Fruit fly (Drosophila melanogaster) whole organism, embryonic: ENCODE data around the gene CG10347.
A peak's percentile ranks its signal among the peaks of the same experiment; 100 is the strongest.

ENCODE experiments used
- Abd-B ChIP-seq: fragments of 200-800 bp; sonication (Bioruptor generic); optimal IDR thresholded peaks from 2 replicates; lab custom pipeline; 2018; ENCODE audit warnings: missing biosample characterization, mild to moderate bottlenecking, missing genetic modification characterization, moderate library complexity
- Atf3 ChIP-seq: fragments of 200-800 bp; sonication (Bioruptor generic); optimal IDR thresholded peaks from 3 replicates; lab custom pipeline; 2016; ENCODE audit warnings: missing biosample characterization, missing genetic modification characterization
- CG10366 ChIP-seq: fragments of 200-800 bp; sonication (Bioruptor generic); IDR thresholded peaks from 2 replicates; pipeline ENCODE4 v1.3.6; 2022; ENCODE audit warnings: missing biosample characterization, missing genetic modification characterization
- CG10654 ChIP-seq: fragments of 200-800 bp; sonication (Bioruptor generic); optimal IDR thresholded peaks from 2 replicates; lab custom pipeline; 2016; ENCODE audit warnings: missing biosample characterization, missing genetic modification characterization
- CG13624 ChIP-seq: fragments of 200-800 bp; sonication (Bioruptor generic); optimal IDR thresholded peaks from 2 replicates; lab custom pipeline; 2016; ENCODE audit warnings: missing biosample characterization, missing genetic modification characterization
- CG14050 ChIP-seq: fragments of 200-800 bp; sonication (Bioruptor generic); IDR thresholded peaks from 3 replicates; pipeline ENCODE4 v1.3.6; 2022; ENCODE audit warnings: missing biosample characterization, missing genetic modification characterization
- CG14860 ChIP-seq: fragments of 200-800 bp; sonication (Bioruptor generic); IDR thresholded peaks from 3 replicates; pipeline ENCODE4 v1.3.6; 2022; ENCODE audit warnings: missing biosample characterization, missing genetic modification characterization; ENCODE audit not compliant: partially characterized antibody
- CG1602 ChIP-seq: fragments of 200-800 bp; sonication (Bioruptor generic); optimal IDR thresholded peaks from 3 replicates; lab custom pipeline; 2016; ENCODE audit warnings: missing biosample characterization, missing genetic modification characterization
- CG16815 ChIP-seq: fragments of 200-800 bp; sonication (Bioruptor generic); optimal IDR thresholded peaks from 3 replicates; lab custom pipeline; 2017; ENCODE audit warnings: missing biosample characterization, mild to moderate bottlenecking, missing genetic modification characterization
- CG2116 ChIP-seq: fragments of 200-800 bp; sonication (Bioruptor generic); optimal IDR thresholded peaks from 3 replicates; lab custom pipeline; 2018; ENCODE audit warnings: missing biosample characterization, mild to moderate bottlenecking, missing genetic modification characterization
- CG2712 ChIP-seq: fragments of 200-800 bp; optimal IDR thresholded peaks from 3 replicates; lab custom pipeline; 2019; ENCODE audit warnings: missing biosample characterization, mild to moderate bottlenecking, missing genetic modification characterization, moderate library complexity
- CG34224 ChIP-seq: fragments of 200-800 bp; sonication (Bioruptor generic); IDR thresholded peaks from 3 replicates; pipeline ENCODE4 v1.3.6; 2022; ENCODE audit warnings: missing biosample characterization, missing genetic modification characterization; ENCODE audit not compliant: partially characterized antibody
- CG3995 ChIP-seq: fragments of 200-800 bp; sonication (Bioruptor generic); optimal IDR thresholded peaks from 3 replicates; lab custom pipeline; 2016; ENCODE audit warnings: missing biosample characterization, missing genetic modification characterization
- CG4360 ChIP-seq: fragments of 200-800 bp; sonication (Bioruptor generic); IDR thresholded peaks from 2 replicates; pipeline ENCODE4 v1.3.6; 2022; ENCODE audit warnings: missing biosample characterization, missing genetic modification characterization
- CG4617 ChIP-seq: fragments of 200-800 bp; sonication (Bioruptor generic); optimal IDR thresholded peaks from 3 replicates; lab custom pipeline; 2016; ENCODE audit warnings: missing biosample characterization, missing genetic modification characterization, borderline replicate concordance
- CG5180 ChIP-seq: fragments of 200-800 bp; sonication (Bioruptor generic); optimal IDR thresholded peaks from 3 replicates; lab custom pipeline; 2017; ENCODE audit warnings: missing biosample characterization, missing genetic modification characterization, mild to moderate bottlenecking, moderate library complexity, missing genetic modification reagents
- CG5245 ChIP-seq: fragments of 200-800 bp; sonication (Bioruptor generic); optimal IDR thresholded peaks from 3 replicates; lab custom pipeline; 2016; ENCODE audit warnings: missing biosample characterization, missing genetic modification characterization
- CG7357 ChIP-seq: fragments of 200-800 bp; sonication (Bioruptor generic); IDR thresholded peaks from 3 replicates; pipeline ENCODE4 v1.3.6; 2022; ENCODE audit warnings: missing biosample characterization, missing genetic modification characterization
- CG8944 ChIP-seq: fragments of 200-800 bp; sonication (Bioruptor generic); optimal IDR thresholded peaks from 3 replicates; lab custom pipeline; 2016; ENCODE audit warnings: missing biosample characterization, missing genetic modification characterization
- CG9932 ChIP-seq: fragments of 200-800 bp; sonication (Bioruptor generic); IDR thresholded peaks from 2 replicates; pipeline ENCODE4 v1.3.6; 2022; ENCODE audit warnings: missing biosample characterization, missing genetic modification characterization
- CHES-1-like ChIP-seq: fragments of 200-800 bp; sonication (Bioruptor generic); optimal IDR thresholded peaks from 2 replicates; lab custom pipeline; 2016; ENCODE audit warnings: missing biosample characterization, missing genetic modification characterization
- Dip3 ChIP-seq: fragments of 200-800 bp; sonication (Bioruptor generic); optimal IDR thresholded peaks from 3 replicates; lab custom pipeline; 2016; ENCODE audit warnings: missing biosample characterization, missing genetic modification characterization
- Dref ChIP-seq: fragments of 200-800 bp; sonication (Bioruptor generic); IDR thresholded peaks from 2 replicates; pipeline ENCODE4 v1.3.6; 2022; ENCODE audit warnings: missing biosample characterization, missing genetic modification characterization
- Eip74EF ChIP-seq, 2 experiments: fragments of 200-800 bp in 1 of 2; fragments of >200 bp in 1 of 2; sonication (Bioruptor generic) in 1 of 2; optimal IDR thresholded peaks; 2 replicates each; lab custom pipeline; 2017 to 2019; ENCODE audit warnings: missing biosample characterization in 2 of 2, missing genetic modification characterization in 2 of 2, mild to moderate bottlenecking in 1 of 2, moderate library complexity in 1 of 2
- Fer3 ChIP-seq: fragments of 200-800 bp; sonication (Bioruptor generic); optimal IDR thresholded peaks from 2 replicates; lab custom pipeline; 2018; ENCODE audit warnings: missing biosample characterization, mild to moderate bottlenecking, missing genetic modification characterization, moderate library complexity
- Gsc ChIP-seq: fragments of 200-800 bp; sonication (Bioruptor generic); IDR thresholded peaks from 2 replicates; pipeline ENCODE4 v1.3.6; 2022; ENCODE audit warnings: missing biosample characterization, missing genetic modification characterization
- Hmr ChIP-seq: fragments of 200-800 bp; sonication (Bioruptor generic); optimal IDR thresholded peaks from 3 replicates; lab custom pipeline; 2017; ENCODE audit warnings: mild to moderate bottlenecking, missing biosample characterization, missing genetic modification reagents, missing genetic modification characterization
- Hr3 ChIP-seq: fragments of 200-800 bp; sonication (Bioruptor generic); optimal IDR thresholded peaks from 3 replicates; lab custom pipeline; 2016; ENCODE audit warnings: missing biosample characterization, missing genetic modification characterization
- NC2α ChIP-seq: fragments of 200-800 bp; sonication (Bioruptor generic); optimal IDR thresholded peaks from 2 replicates; lab custom pipeline; 2016; ENCODE audit warnings: missing biosample characterization, missing genetic modification characterization
- NFAT ChIP-seq: fragments of 200-800 bp; sonication (Bioruptor generic); IDR thresholded peaks from 2 replicates; pipeline ENCODE4 v1.3.6; 2022; ENCODE audit warnings: missing biosample characterization, missing genetic modification characterization
- Nf-YC ChIP-seq: fragments of 200-800 bp; optimal IDR thresholded peaks from 3 replicates; lab custom pipeline; 2019; ENCODE audit warnings: missing biosample characterization, mild to moderate bottlenecking, missing genetic modification characterization, moderate library complexity
- Trl ChIP-seq, 3 experiments: fragments of >200 bp in 2 of 3; fragments of 200-800 bp in 1 of 3; sonication (Bioruptor generic) in 1 of 3; optimal IDR thresholded peaks; 2 replicates in 1 of 3; 3 replicates in 2 of 3; lab custom pipeline; 2016 to 2017; ENCODE audit warnings: missing biosample characterization in 1 of 3, missing genetic modification characterization in 1 of 3
- Xbp1 ChIP-seq: fragments of 200-800 bp; sonication (Bioruptor generic); optimal IDR thresholded peaks from 3 replicates; lab custom pipeline; 2016; ENCODE audit warnings: missing biosample characterization, mild to moderate bottlenecking, missing genetic modification characterization
- ato ChIP-seq: fragments of 200-800 bp; sonication (Bioruptor generic); IDR thresholded peaks from 2 replicates; pipeline ENCODE4 v1.3.6; 2022; ENCODE audit warnings: missing biosample characterization, missing genetic modification characterization; ENCODE audit not compliant: partially characterized antibody
- az2 ChIP-seq: fragments of 200-800 bp; sonication (Bioruptor generic); optimal IDR thresholded peaks from 3 replicates; lab custom pipeline; 2016; ENCODE audit warnings: missing biosample characterization, missing genetic modification characterization
- chinmo ChIP-seq: fragments of 200-800 bp; sonication (Bioruptor generic); IDR thresholded peaks from 4 replicates; pipeline ENCODE4 v1.3.6; 2022; ENCODE audit warnings: missing biosample characterization, missing genetic modification characterization; ENCODE audit not compliant: partially characterized antibody
- dan ChIP-seq: fragments of 200-800 bp; sonication (Bioruptor generic); IDR thresholded peaks from 2 replicates; pipeline ENCODE4 v1.3.6; 2022; ENCODE audit warnings: missing biosample characterization, missing genetic modification characterization
- dmrt11E ChIP-seq: fragments of 200-800 bp; sonication (Bioruptor generic); optimal IDR thresholded peaks from 3 replicates; lab custom pipeline; 2018; ENCODE audit warnings: missing biosample characterization, mild to moderate bottlenecking, missing genetic modification characterization, moderate library complexity
- ftz-f1 ChIP-seq: fragments of 200-800 bp; sonication (Bioruptor generic); optimal IDR thresholded peaks from 2 replicates; lab custom pipeline; 2016; ENCODE audit warnings: missing biosample characterization, missing genetic modification characterization
- gsb-n ChIP-seq: fragments of 200-800 bp; sonication (Bioruptor generic); optimal IDR thresholded peaks from 3 replicates; lab custom pipeline; 2018; ENCODE audit warnings: missing biosample characterization, mild to moderate bottlenecking, missing genetic modification characterization
- her ChIP-seq: fragments of 200-800 bp; sonication (Bioruptor generic); optimal IDR thresholded peaks from 2 replicates; lab custom pipeline; 2016; ENCODE audit warnings: missing biosample characterization, missing genetic modification characterization
- lbe ChIP-seq: fragments of 200-800 bp; sonication (Bioruptor generic); optimal IDR thresholded peaks from 2 replicates; lab custom pipeline; 2016; ENCODE audit warnings: missing biosample characterization, mild to moderate bottlenecking, missing genetic modification characterization
- mam ChIP-seq: fragments of 200-800 bp; sonication (Bioruptor generic); optimal IDR thresholded peaks from 3 replicates; lab custom pipeline; 2016; ENCODE audit warnings: missing biosample characterization, missing genetic modification characterization
- mld ChIP-seq: fragments of 200-800 bp; sonication (Bioruptor generic); IDR thresholded peaks from 3 replicates; pipeline ENCODE4 v1.3.6; 2022; ENCODE audit warnings: missing biosample characterization, missing genetic modification characterization; ENCODE audit not compliant: partially characterized antibody
- pita ChIP-seq: fragments of 200-800 bp; sonication (Bioruptor generic); optimal IDR thresholded peaks from 2 replicates; lab custom pipeline; 2017; ENCODE audit warnings: missing biosample characterization, mild to moderate bottlenecking, missing genetic modification characterization
- pzg ChIP-seq: fragments of 200-800 bp; sonication (Bioruptor generic); optimal IDR thresholded peaks from 3 replicates; lab custom pipeline; 2018; ENCODE audit warnings: missing biosample characterization, mild to moderate bottlenecking, missing genetic modification characterization, moderate library complexity
- ro ChIP-seq: fragments of 200-800 bp; sonication (Bioruptor generic); IDR thresholded peaks from 2 replicates; pipeline ENCODE4 v1.3.6; 2022; ENCODE audit warnings: missing biosample characterization, missing genetic modification characterization
- sd ChIP-seq: fragments of 200-800 bp; sonication (Bioruptor generic); optimal IDR thresholded peaks from 3 replicates; lab custom pipeline; 2018; ENCODE audit warnings: missing biosample characterization, mild to moderate bottlenecking, missing genetic modification characterization, moderate library complexity
- sqz ChIP-seq: fragments of 200-800 bp; sonication (Bioruptor generic); optimal IDR thresholded peaks from 3 replicates; lab custom pipeline; 2018; ENCODE audit warnings: missing biosample characterization, mild to moderate bottlenecking, missing genetic modification characterization
- z ChIP-seq: fragments of 200-800 bp; sonication (Bioruptor generic); IDR thresholded peaks from 3 replicates; pipeline ENCODE4 v1.3.6; 2022; ENCODE audit warnings: missing biosample characterization, missing genetic modification characterization
- zf30C ChIP-seq: fragments of 200-800 bp; sonication (Bioruptor generic); optimal IDR thresholded peaks from 3 replicates; lab custom pipeline; 2018; ENCODE audit warnings: missing biosample characterization, mild to moderate bottlenecking, missing genetic modification characterization

Gene CG10347

DNA sequence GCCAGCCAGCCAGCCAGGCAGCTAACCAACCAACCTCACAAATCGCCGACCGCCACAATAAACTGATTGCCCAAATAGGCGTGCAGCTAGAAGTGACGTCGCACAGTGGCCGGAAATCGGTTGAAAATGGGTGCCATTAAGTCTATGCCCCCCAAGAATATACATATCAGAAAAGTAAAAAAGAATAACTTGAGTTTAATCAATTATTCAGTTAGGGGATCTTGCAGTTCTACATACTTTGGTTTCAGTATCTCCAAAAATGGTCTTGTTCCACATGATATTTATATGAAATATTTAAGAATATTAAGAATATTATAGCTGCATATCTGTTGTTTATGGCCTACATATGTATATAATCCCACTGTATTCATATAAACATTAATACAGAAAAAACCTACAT, 30.6 kb upstream of the CG10347 start (continued):
- TF ChIP-seq CG7357 (GFP tag; lab: Robert Waterston, UW) (no peak), mam (GFP tag; lab: Kevin White, UChicago) (no peak), CG4617 (no peak), Xbp1 (GFP tag; lab: Kevin White, UChicago) (peak; percentile 33), dan (GFP tag; lab: Robert Waterston, UW) (no peak), pita (GFP tag; lab: Kevin White, UChicago) (no peak), CG13624 (GFP tag; lab: Kevin White, UChicago) (no peak), sd (peak; percentile 20), ro (no peak), pzg (no peak), NFAT (GFP tag; lab: Robert Waterston, UW) (no peak), CG4360 (no peak), Nf-YC (tag; lab: Kevin White, UChicago) (peak; percentile 35), NC2α (GFP tag; lab: Kevin White, UChicago) (no peak), az2 (GFP tag; lab: Kevin White, UChicago) (peak; percentile 20), z (GFP tag; lab: Robert Waterston, UW) (no peak), CG5180 (GFP tag; lab: Kevin White, UChicago) (peak; percentile 19), dmrt11E (tag; lab: Kevin White, UChicago) (no peak), Trl (optimal IDR thresholded peaks at IDR 0.05; lab: Kevin White, UChicago) (no peak), Trl (GFP tag; optimal IDR thresholded peaks at IDR 0.05; lab: Kevin White, UChicago) (no peak), CG10366 (peak; percentile 32; the same call in 1 of the 2 replicates), CG3995 (GFP tag; lab: Kevin White, UChicago) (no peak), Gsc (GFP tag; lab: Robert Waterston, UW) (no peak), sqz (GFP tag; lab: Kevin White, UChicago) (peak; percentile 12), chinmo (GFP tag; lab: Robert Waterston, UW) (no peak), Dip3 (GFP tag; lab: Kevin White, UChicago) (peak; percentile 10), Hmr (GFP tag; lab: Kevin White, UChicago) (peak; percentile 49), Fer3 (tag; lab: Kevin White, UChicago) (peak; percentile 43), ftz-f1 (GFP tag; lab: Kevin White, UChicago) (no peak), CG34224 (GFP tag; lab: Robert Waterston, UW) (peak; percentile 30; the same call in 1 of the 3 replicates), Hr3 (GFP tag; lab: Kevin White, UChicago) (peak; percentile 16), ato (GFP tag; lab: Robert Waterston, UW) (no peak), CG2712 (tag; lab: Kevin White, UChicago) (peak; percentile 10), CG8944 (GFP tag; lab: Kevin White, UChicago) (no peak), lbe (GFP tag; lab: Kevin White, UChicago) (no peak), CG10654 (GFP tag; lab: Kevin White, UChicago) (no peak), CG5245 (no peak), zf30C (GFP tag; lab: Kevin White, UChicago) (no peak), CG14860 (GFP tag; lab: Robert Waterston, UW) (no peak), Abd-B (GFP tag; lab: Kevin White, UChicago) (peak; percentile 43), Dref (GFP tag; lab: Robert Waterston, UW) (no peak), her (no peak), CG16815 (GFP tag; lab: Kevin White, UChicago) (no peak), Atf3 (GFP tag; lab: Kevin White, UChicago) (no peak), CG1602 (GFP tag; lab: Kevin White, UChicago) (no peak), CHES-1-like (GFP tag; lab: Kevin White, UChicago) (no peak), CG9932 (GFP tag; lab: Robert Waterston, UW) (peak; percentile 58), CG14050 (no peak), gsb-n (no peak), mld (no peak), Eip74EF (GFP tag; optimal IDR thresholded peaks at IDR 0.05; lab: Kevin White, UChicago) (no peak), CG2116 (no peak)
